Worm (Caenorhabditis elegans): ENCODE results near the gene F17C8.9.

F17C8.9 gene

DNA sequence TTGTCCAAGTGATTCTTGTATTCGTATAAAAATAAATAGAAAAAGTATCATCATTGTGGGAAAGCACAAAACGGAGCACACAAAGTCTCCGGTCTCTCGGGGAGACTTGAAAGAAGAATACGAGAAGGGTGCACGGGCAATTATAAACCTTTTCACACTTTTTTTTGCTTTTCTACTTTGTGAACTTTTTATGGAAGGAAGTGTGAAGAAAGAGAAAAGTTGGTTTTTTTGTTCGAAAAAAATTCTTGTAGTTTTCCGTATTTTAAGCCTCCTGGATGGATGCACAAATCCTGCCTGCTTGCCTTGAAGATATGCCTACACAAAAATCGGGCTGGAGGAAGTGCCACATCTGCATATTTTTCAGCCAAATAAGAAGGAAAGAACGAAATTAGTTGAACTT lies 43.8 kb downstream of the F17C8.9 start, which contains the start of gene B0393.7:
Gene B0393.7 (minus strand): TSS at position 101 of the 400 bp plus-strand sequence.
- TF ChIP-seq sea-2 (GFP tag; IDR thresholded peaks at IDR 0.05) = no peak
- no peak for TF ChIP-seq egrh-3 (GFP tag; IDR thresholded peaks at IDR 0.05)
- no peak for TF ChIP-seq F37B4.10 (GFP tag; IDR thresholded peaks at IDR 0.05)
- TF ChIP-seq attf-6 (GFP tag; IDR thresholded peaks at IDR 0.05) = no peak
- TF ChIP-seq attf-5 (GFP tag; optimal IDR thresholded peaks at IDR 0.05) = no peak
- no peak for TF ChIP-seq C17E4.6 (GFP tag; IDR thresholded peaks at IDR 0.05)
- no peak for TF ChIP-seq egl-18 (GFP tag; IDR thresholded peaks at IDR 0.05)
- no peak for TF ChIP-seq B0261.1 (tag; optimal IDR thresholded peaks at IDR 0.05)
- no peak for TF ChIP-seq T26A5.8 (tag; optimal IDR thresholded peaks at IDR 0.05)
- no peak for TF ChIP-seq ztf-25 (GFP tag; IDR thresholded peaks at IDR 0.05)
- no peak for TF ChIP-seq nfyb-1 (GFP tag; IDR thresholded peaks at IDR 0.05)
- no peak for TF ChIP-seq ceh-100 (GFP tag; IDR thresholded peaks at IDR 0.05)
- no peak for TF ChIP-seq lsy-27 (tag; optimal IDR thresholded peaks at IDR 0.05; ENCODE audit: borderline replicate concordance, insufficient read depth)
- no peak for TF ChIP-seq madf-8 (GFP tag; conservative IDR thresholded peaks at IDR 0.05)
- no peak for TF ChIP-seq Y79H2A.3 (GFP tag; conservative IDR thresholded peaks at IDR 0.05)
- TF ChIP-seq madf-3 (GFP tag; IDR thresholded peaks at IDR 0.05) = no peak
- TF ChIP-seq tbp1 (GFP tag; optimal IDR thresholded peaks at IDR 0.05) = no peak
- TF ChIP-seq ccch-3 (GFP tag; optimal IDR thresholded peaks at IDR 0.05) = no peak
- no peak for TF ChIP-seq nhr-90 (tag; optimal IDR thresholded peaks at IDR 0.05)
- TF ChIP-seq die-1 (tag; optimal IDR thresholded peaks at IDR 0.05) = no peak

DNA sequence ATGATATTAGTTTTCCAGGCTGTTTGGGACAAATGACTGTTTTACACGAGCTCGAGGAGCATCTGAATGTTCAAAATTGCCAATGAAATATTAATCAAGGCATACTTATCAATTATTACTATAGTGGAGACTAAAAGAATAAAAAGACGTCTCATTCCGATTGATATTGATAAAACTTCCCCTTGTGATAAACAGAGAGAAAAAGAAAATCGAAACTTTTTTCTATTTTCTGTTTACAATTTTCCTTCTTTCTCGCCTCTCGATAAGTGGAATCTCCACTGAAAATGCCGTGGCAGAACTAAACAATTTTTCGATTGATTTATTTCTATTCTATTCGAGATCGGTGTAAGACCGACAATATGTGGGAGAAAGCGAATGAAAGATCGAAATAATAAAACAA lies 45.7 kb downstream of the F17C8.9 start, which contains the start of gene B0393.9:
Gene B0393.9 (minus strand): TSS at position 303 of the 400 bp plus-strand sequence.
- TF ChIP-seq nhr-80 (tag; optimal IDR thresholded peaks at IDR 0.05) (peak; percentile 20), hmg-20 (GFP tag; IDR thresholded peaks at IDR 0.05) (no peak), sea-2 (GFP tag; IDR thresholded peaks at IDR 0.05) (no peak), snpc-1.3 (tag; optimal IDR thresholded peaks at IDR 0.05; ENCODE audit: insufficient read depth) (no peak)

DNA sequence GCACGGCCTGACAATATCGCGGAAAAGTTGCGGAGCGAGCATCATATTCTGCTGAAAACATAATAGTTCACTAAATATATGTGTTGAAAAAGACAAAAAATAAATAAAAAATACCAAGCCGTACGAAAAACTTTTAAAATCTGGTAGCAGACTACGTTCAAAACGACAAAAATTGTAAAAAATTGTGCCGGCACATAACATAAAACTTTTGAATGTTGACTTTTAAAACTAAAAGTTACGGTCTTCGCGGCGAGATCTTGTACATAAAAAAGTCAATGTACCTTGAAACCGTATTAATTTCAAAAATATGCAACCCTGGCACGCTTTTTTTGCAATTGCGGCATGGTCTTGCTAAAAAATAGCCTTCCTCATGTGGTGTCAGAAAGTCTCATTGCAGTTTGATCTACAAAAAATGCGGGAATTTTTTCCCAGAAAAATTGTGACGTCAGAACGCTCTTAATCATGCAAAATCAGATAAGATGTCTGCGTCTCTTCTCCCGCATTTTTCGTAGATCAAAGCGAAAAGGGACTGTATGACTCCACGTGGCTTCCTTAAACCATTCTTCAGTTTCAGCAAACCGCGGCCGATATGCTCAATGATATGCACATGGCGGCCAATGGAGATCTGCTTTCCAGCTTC lies 47.9 kb downstream of the F17C8.9 start, which contains the start of the genes gex-5 and C38D4.10:
Gene gex-5 (minus strand): TSS at position 51 of the 640 bp plus-strand sequence.
Gene C38D4.10 (plus strand): TSS at position 590 of the 640 bp plus-strand sequence.
- TF ChIP-seq dpl-1 (GFP tag; optimal IDR thresholded peaks at IDR 0.05) (peak; percentile 24), xnd-1 (tag; optimal IDR thresholded peaks at IDR 0.05) (peak; percentile 73), madf-6 (GFP tag; IDR thresholded peaks at IDR 0.05) (peak; percentile 88), pbrm-1 (GFP tag; IDR thresholded peaks at IDR 0.05) (0 out of 2 replicates have a peak, but pooled peaks have one; percentile 21), madf-8 (GFP tag; conservative IDR thresholded peaks at IDR 0.05) (peak; percentile 56), aptf-2 (GFP tag; conservative IDR thresholded peaks at IDR 0.05) (0 out of 2 replicates have a peak, but pooled peaks have one; percentile 25), efl-1 (GFP tag; optimal IDR thresholded peaks at IDR 0.05) (peak; percentile 63), D2030.7 (GFP tag; IDR thresholded peaks at IDR 0.05) (peak; percentile 62), C17E4.6 (GFP tag; IDR thresholded peaks at IDR 0.05) (peak; percentile 53; the same call in 1 of the 2 replicates), lsl-1 (GFP tag; optimal IDR thresholded peaks at IDR 0.05) (peak; percentile 78), rcor-1 (GFP tag; IDR thresholded peaks at IDR 0.05) (0 out of 2 replicates have a peak, but pooled peaks have one; percentile 12), lin-54 (GFP tag; optimal IDR thresholded peaks at IDR 0.05) (peak; percentile 43), snpc-1.3 (tag; optimal IDR thresholded peaks at IDR 0.05; ENCODE audit: insufficient read depth) (peak; percentile 12), F33H1.4 (GFP tag; IDR thresholded peaks at IDR 0.05) (peak; percentile 77), hmg-1.2 (GFP tag; IDR thresholded peaks at IDR 0.05) (peak; percentile 24; the same call in 1 of the 2 replicates), him-1 (tag; optimal IDR thresholded peaks at IDR 0.05) (peak; percentile 12)

Data from whole organism, young adult.